Worm (Caenorhabditis elegans) whole organism, mixed stage, embryonic: Measurements from ENCODE around the gene sma-6.

Experiments
- drap-1 ChIP-seq: fragments of 200-800 bp; sonication (Bioruptor generic); optimal IDR thresholded peaks from 3 replicates; lab custom pipeline; 2018; ENCODE audit warnings: mild to moderate bottlenecking, missing genetic modification characterization, missing compliant biosample characterization
- lin-13 ChIP-seq: fragments of 150-350 bp; optimal IDR thresholded peaks from 2 replicates; lab custom pipeline; 2014; ENCODE audit warnings: missing biosample characterization, missing genetic modification characterization
- lsy-2 ChIP-seq: fragments of 150-350 bp; optimal IDR thresholded peaks from 2 replicates; lab custom pipeline; 2014; ENCODE audit warnings: missing biosample characterization, missing genetic modification characterization
- nhr-76 ChIP-seq: sonication (generic microtip); optimal IDR thresholded peaks from 2 replicates; lab custom pipeline; 2017; ENCODE audit warnings: missing biosample characterization, missing genetic modification characterization
- unc-39 ChIP-seq: fragments of 150-350 bp; optimal IDR thresholded peaks from 2 replicates; lab custom pipeline; 2014; ENCODE audit warnings: missing biosample characterization, missing genetic modification characterization

ce11 chrII:6339511-6339910 lies 15.2 kb downstream of the sma-6 start:
- TF ChIP-seq unc-39 (tag; lab: Kevin White, UChicago) = no peak
- TF ChIP-seq nhr-76 (tag; lab: Kevin White, UChicago) = no peak
- TF ChIP-seq lsy-2 (tag; lab: Kevin White, UChicago) = no peak
- TF ChIP-seq lin-13 (tag; lab: Kevin White, UChicago) = no peak
- TF ChIP-seq drap-1 (GFP tag; lab: Kevin White, UChicago) = no peak
